Worm (Caenorhabditis elegans) whole organism, late embryonic: ENCODE data around the gene ptr-14.
A peak's percentile ranks its signal among the peaks of the same experiment; 100 is the strongest.

Source experiments
- K09A11.1 ChIP-seq: sonication (generic microtip); optimal IDR thresholded peaks from 2 replicates; lab custom pipeline; 2017; ENCODE audit warnings: antibody characterized with exemption, mild to moderate bottlenecking, missing genetic modification characterization, missing compliant biosample characterization; ENCODE audit not compliant: insufficient read depth
- T23F11.4 ChIP-seq: fragments of 200-800 bp; sonication (Bioruptor generic); optimal IDR thresholded peaks from 2 replicates; lab custom pipeline; 2018; ENCODE audit warnings: mild to moderate bottlenecking, missing genetic modification characterization, missing compliant biosample characterization
- Y22D7AL.16 ChIP-seq: sonication (generic microtip); optimal IDR thresholded peaks from 2 replicates; lab custom pipeline; 2016; ENCODE audit warnings: missing genetic modification characterization, missing compliant biosample characterization
- ceh-14 ChIP-seq: sonication (generic microtip); optimal IDR thresholded peaks from 2 replicates; lab custom pipeline; 2016; ENCODE audit warnings: missing genotype, missing genetic modification characterization, missing compliant biosample characterization
- ceh-22 ChIP-seq: sonication (generic microtip); optimal IDR thresholded peaks from 2 replicates; lab custom pipeline; 2017; ENCODE audit warnings: missing biosample characterization, missing genetic modification characterization
- ceh-31 ChIP-seq: sonication (generic microtip); optimal IDR thresholded peaks from 2 replicates; lab custom pipeline; 2016; ENCODE audit warnings: missing genetic modification characterization, missing compliant biosample characterization
- ceh-45 ChIP-seq: fragments of 200-800 bp; sonication (Bioruptor generic); IDR thresholded peaks from 2 replicates; pipeline ENCODE4 v1.3.6; 2022; ENCODE audit warnings: missing genetic modification reagents, missing genetic modification characterization, missing compliant biosample characterization
- ceh-9 ChIP-seq: sonication (generic microtip); optimal IDR thresholded peaks from 2 replicates; lab custom pipeline; 2016; ENCODE audit warnings: mild to moderate bottlenecking, missing genetic modification characterization, inconsistent platforms, missing compliant biosample characterization
- che-1 ChIP-seq: sonication (generic microtip); optimal IDR thresholded peaks from 2 replicates; lab custom pipeline; 2016; ENCODE audit warnings: mild to moderate bottlenecking, missing genetic modification characterization, missing compliant biosample characterization
- dmd-4 ChIP-seq: sonication (generic microtip); optimal IDR thresholded peaks from 2 replicates; lab custom pipeline; 2016; ENCODE audit warnings: borderline replicate concordance, missing genetic modification characterization, missing compliant biosample characterization
- dve-1 ChIP-seq: sonication (generic microtip); optimal IDR thresholded peaks from 2 replicates; lab custom pipeline; 2017; ENCODE audit warnings: antibody characterized with exemption, mild to moderate bottlenecking, missing genetic modification characterization, missing compliant biosample characterization
- elt-4 ChIP-seq: sonication (generic microtip); optimal IDR thresholded peaks from 2 replicates; lab custom pipeline; 2016; ENCODE audit warnings: missing genetic modification characterization, missing compliant biosample characterization
- ets-4 ChIP-seq: sonication (generic microtip); optimal IDR thresholded peaks from 2 replicates; lab custom pipeline; 2016; ENCODE audit warnings: missing genetic modification characterization, missing compliant biosample characterization
- eyg-1 ChIP-seq: sonication (generic microtip); optimal IDR thresholded peaks from 2 replicates; lab custom pipeline; 2016; ENCODE audit warnings: missing genotype, missing genetic modification characterization, missing compliant biosample characterization
- fax-1 ChIP-seq: sonication (generic microtip); optimal IDR thresholded peaks from 2 replicates; lab custom pipeline; 2016; ENCODE audit warnings: missing genotype, missing genetic modification characterization, missing compliant biosample characterization
- fkh-10 ChIP-seq: fragments of 150-350 bp; optimal IDR thresholded peaks from 2 replicates; lab custom pipeline; 2014; ENCODE audit warnings: missing biosample characterization, missing genetic modification reagents, missing genetic modification characterization
- fkh-6 ChIP-seq: sonication (generic microtip); optimal IDR thresholded peaks from 2 replicates; lab custom pipeline; 2016; ENCODE audit warnings: missing genetic modification characterization, missing compliant biosample characterization
- gmeb-2 ChIP-seq: sonication (generic microtip); optimal IDR thresholded peaks from 2 replicates; lab custom pipeline; 2016; ENCODE audit warnings: missing genetic modification characterization, inconsistent platforms, missing compliant biosample characterization
- hlh-15 ChIP-seq: sonication (generic microtip); optimal IDR thresholded peaks from 2 replicates; lab custom pipeline; 2016; ENCODE audit warnings: missing genetic modification characterization, missing compliant biosample characterization
- hlh-6 ChIP-seq: sonication (generic microtip); optimal IDR thresholded peaks from 2 replicates; lab custom pipeline; 2016; ENCODE audit warnings: missing genotype, missing genetic modification characterization, missing compliant biosample characterization
- hlh-8 ChIP-seq: sonication (generic microtip); optimal IDR thresholded peaks from 2 replicates; lab custom pipeline; 2016; ENCODE audit warnings: missing genotype, missing genetic modification characterization, missing compliant biosample characterization
- lim-6 ChIP-seq: sonication (generic microtip); optimal IDR thresholded peaks from 2 replicates; lab custom pipeline; 2016; ENCODE audit warnings: missing genetic modification characterization, missing compliant biosample characterization
- lin-11 ChIP-seq: fragments of 200-800 bp; sonication (Bioruptor generic); optimal IDR thresholded peaks from 2 replicates; lab custom pipeline; 2018; ENCODE audit warnings: mild to moderate bottlenecking, missing genetic modification characterization, missing compliant biosample characterization
- mec-3 ChIP-seq: sonication (generic microtip); optimal IDR thresholded peaks from 2 replicates; lab custom pipeline; 2016; ENCODE audit warnings: borderline replicate concordance, missing genetic modification characterization, missing compliant biosample characterization
- nhr-11 ChIP-seq: fragments of 150-350 bp; optimal IDR thresholded peaks from 2 replicates; lab custom pipeline; 2014; ENCODE audit warnings: missing biosample characterization, missing genetic modification characterization
- nhr-232 ChIP-seq: sonication (generic microtip); optimal IDR thresholded peaks from 2 replicates; lab custom pipeline; 2016; ENCODE audit warnings: missing genetic modification characterization, missing compliant biosample characterization
- npax-4 ChIP-seq: sonication (generic microtip); optimal IDR thresholded peaks from 2 replicates; lab custom pipeline; 2016; ENCODE audit warnings: missing genetic modification characterization, missing compliant biosample characterization
- odd-2 ChIP-seq: sonication (generic microtip); optimal IDR thresholded peaks from 2 replicates; lab custom pipeline; 2017; ENCODE audit warnings: antibody characterized with exemption, mild to moderate bottlenecking, missing genetic modification characterization, missing compliant biosample characterization
- pag-3 ChIP-seq: sonication (generic microtip); optimal IDR thresholded peaks from 2 replicates; lab custom pipeline; 2016; ENCODE audit warnings: missing compliant biosample characterization, missing genetic modification characterization, borderline replicate concordance
- pax-1 ChIP-seq: fragments of 150-350 bp; optimal IDR thresholded peaks from 2 replicates; lab custom pipeline; 2014; ENCODE audit warnings: missing biosample characterization, missing genetic modification characterization
- ref-2 ChIP-seq: sonication (generic microtip); optimal IDR thresholded peaks from 2 replicates; lab custom pipeline; 2016; ENCODE audit warnings: missing genetic modification characterization, missing compliant biosample characterization
- sdc-2 ChIP-seq: sonication (generic microtip); optimal IDR thresholded peaks from 2 replicates; lab custom pipeline; 2016; ENCODE audit warnings: missing genotype, missing genetic modification characterization, missing compliant biosample characterization
- sox-4 ChIP-seq: sonication (generic microtip); optimal IDR thresholded peaks from 2 replicates; lab custom pipeline; 2017; ENCODE audit warnings: mild to moderate bottlenecking, missing genetic modification characterization, inconsistent platforms, missing compliant biosample characterization
- unc-42 ChIP-seq: sonication (generic microtip); optimal IDR thresholded peaks from 2 replicates; lab custom pipeline; 2016; ENCODE audit warnings: missing genotype, missing genetic modification characterization, missing compliant biosample characterization
- unc-55 ChIP-seq: sonication (generic microtip); optimal IDR thresholded peaks from 2 replicates; lab custom pipeline; 2017; ENCODE audit warnings: missing biosample characterization, missing genetic modification reagents, missing genetic modification characterization
- ztf-16 ChIP-seq: sonication (generic microtip); optimal IDR thresholded peaks from 2 replicates; lab custom pipeline; 2017; ENCODE audit warnings: missing genetic modification characterization, missing compliant biosample characterization

Gene ptr-14

ce11 chrIV:10574471-10574870 is 40.8 kb upstream of the ptr-14 start:
- TF ChIP-seq ets-4 (no peak), nhr-232 (no peak), fkh-10 (no peak), K09A11.1 (tag; lab: Kevin White, UChicago) (no peak), unc-42 (peak; percentile 83), Y22D7AL.16 (tag; lab: Kevin White, UChicago) (no peak), pax-1 (tag; lab: Kevin White, UChicago) (no peak)
- TF ChIP-seq, all 69 proteins: peak for 1

- TF ChIP-seq che-1 (tag; lab: Kevin White, UChicago): no peak
- TF ChIP-seq ref-2 (tag; lab: Kevin White, UChicago): no peak
- no peak for TF ChIP-seq lin-11 (tag; lab: Kevin White, UChicago)
- TF ChIP-seq, all 69 proteins: peak for 0
These were observed 39.2 kb upstream of the ptr-14 start, which contains the start of gene efn-2 for ce11 chrIV:10576050-10576449. Gene efn-2, plus strand, starts transcription at chrIV:10576350.

DNA sequence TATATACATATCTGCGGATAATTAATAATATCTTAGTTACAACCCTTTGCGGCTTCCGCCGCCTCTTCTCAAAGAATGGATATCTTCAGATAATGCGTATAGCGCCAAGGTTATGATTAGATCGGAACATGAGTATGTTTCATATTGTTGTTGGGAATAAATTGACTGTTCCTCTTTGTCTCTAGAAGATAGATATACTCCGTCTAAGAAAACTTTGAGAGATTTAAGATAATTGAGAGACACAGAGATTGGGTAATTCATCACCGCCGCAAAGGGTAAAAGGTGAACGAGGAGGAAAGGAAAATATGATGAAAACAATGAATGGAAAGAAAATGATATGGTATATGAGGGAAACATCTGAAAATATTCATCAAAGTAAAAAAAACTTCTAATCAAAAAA is 38.6 kb upstream of the ptr-14 start:
- TF ChIP-seq unc-55 (peak; percentile 32), fax-1 (tag; lab: Kevin White, UChicago) (no peak), ceh-45 (no peak), npax-4 (tag; lab: Kevin White, UChicago) (no peak)

ce11 chrIV:10577600-10577999 is 37.6 kb upstream of the ptr-14 start:
- TF ChIP-seq hlh-15 (tag; lab: Kevin White, UChicago) (no peak), ceh-31 (tag; lab: Kevin White, UChicago) (no peak), lim-6 (tag; lab: Kevin White, UChicago) (no peak), T23F11.4 (GFP tag; lab: Kevin White, UChicago) (no peak), ceh-45 (no peak), ceh-22 (no peak), mec-3 (tag; lab: Kevin White, UChicago) (no peak)

DNA sequence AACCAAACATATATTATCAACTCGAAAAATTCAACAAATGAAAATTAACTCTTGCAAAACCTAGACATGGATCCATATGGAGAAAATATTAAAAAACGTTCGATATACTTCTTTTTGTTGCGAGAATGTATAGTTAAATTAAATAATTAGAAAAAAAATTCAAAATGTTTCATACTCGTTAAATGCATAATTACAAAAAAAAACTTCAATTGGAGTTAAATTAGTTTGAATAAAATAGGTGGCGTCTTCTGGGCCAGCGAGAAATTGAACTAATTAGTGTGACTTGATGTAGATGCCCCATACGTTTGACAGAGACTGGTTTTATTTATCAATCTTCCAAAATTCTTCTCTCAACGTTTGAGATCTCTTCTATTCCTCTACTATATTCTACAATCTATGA is 36.9 kb upstream of the ptr-14 start, which contains the start of gene lgc-43:
lgc-43 (plus strand) TSS at position 301 of the 400 bp plus-strand sequence.
- no peak for TF ChIP-seq hlh-8 (tag; lab: Kevin White, UChicago)
- TF ChIP-seq elt-4 (tag; lab: Kevin White, UChicago): no peak
- no peak for TF ChIP-seq fkh-6
- no peak for TF ChIP-seq unc-55
- TF ChIP-seq npax-4 (tag; lab: Kevin White, UChicago): no peak
- TF ChIP-seq odd-2: no peak
- TF ChIP-seq fkh-10: no peak
- no peak for TF ChIP-seq ceh-9 (tag; lab: Kevin White, UChicago)
- no peak for TF ChIP-seq Y22D7AL.16 (tag; lab: Kevin White, UChicago)

DNA sequence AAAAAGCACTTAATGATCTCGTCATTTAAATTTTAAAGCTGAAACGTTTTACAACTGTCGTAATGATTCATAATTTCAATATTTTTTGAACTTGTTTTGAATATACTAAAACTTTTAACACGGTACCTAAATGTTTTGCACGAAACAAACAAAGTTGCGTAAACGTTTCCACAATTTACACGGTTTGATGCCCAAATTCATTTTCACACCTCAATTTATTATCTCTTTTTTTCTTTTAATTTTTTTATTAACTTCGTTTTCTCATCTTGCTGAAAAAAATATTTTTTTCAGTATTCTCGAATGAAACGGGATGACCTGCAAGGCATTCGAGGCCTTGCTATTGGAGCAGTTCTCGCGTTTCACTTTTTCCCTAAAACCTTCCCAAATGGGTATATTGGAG is 31.0 kb upstream of the ptr-14 start, which contains the start of gene oac-8:
oac-8 (plus strand) TSS at position 301 of the 400 bp plus-strand sequence.
- TF ChIP-seq fkh-10 (no peak), gmeb-2 (no peak), dve-1 (tag; lab: Kevin White, UChicago) (no peak), fkh-6 (no peak), sox-4 (tag; lab: Kevin White, UChicago) (no peak), eyg-1 (no peak), hlh-6 (tag; lab: Kevin White, UChicago) (no peak), sdc-2 (tag; lab: Kevin White, UChicago) (no peak), ceh-14 (tag; lab: Kevin White, UChicago) (no peak), ceh-9 (tag; lab: Kevin White, UChicago) (no peak), T23F11.4 (GFP tag; lab: Kevin White, UChicago) (no peak), nhr-11 (tag; lab: Kevin White, UChicago) (no peak), odd-2 (no peak), dmd-4 (tag; lab: Kevin White, UChicago) (no peak), ztf-16 (tag; lab: Kevin White, UChicago) (no peak), pag-3 (tag; lab: Kevin White, UChicago) (no peak), ceh-22 (no peak)
